Worm (Caenorhabditis elegans) whole organism, midembryonic: ENCODE data around the gene clec-171.

Experiments
- T22C8.4 ChIP-seq: fragments of 200-800 bp; sonication (Bioruptor generic); IDR thresholded peaks from 2 replicates; pipeline ENCODE4 v1.3.6; 2022; ENCODE audit warnings: missing genetic modification characterization, missing compliant biosample characterization
- cog-1 ChIP-seq: sonication (generic microtip); optimal IDR thresholded peaks from 2 replicates; lab custom pipeline; 2016; ENCODE audit warnings: missing genetic modification characterization, missing compliant biosample characterization
- flt-1 ChIP-seq: fragments of 200-800 bp; sonication (Bioruptor generic); IDR thresholded peaks from 2 replicates; pipeline ENCODE4 v1.3.6; 2022; ENCODE audit warnings: missing genetic modification characterization, missing compliant biosample characterization
- klf-2 ChIP-seq: fragments of 200-800 bp; sonication (Bioruptor generic); conservative IDR thresholded peaks from 2 replicates; pipeline ENCODE4 v1.3.6; 2022; ENCODE audit warnings: missing genetic modification reagents, missing genetic modification characterization, missing compliant biosample characterization
- med-1 ChIP-seq: sonication (generic microtip); optimal IDR thresholded peaks from 2 replicates; lab custom pipeline; 2017; ENCODE audit warnings: missing genetic modification characterization, mild to moderate bottlenecking, missing compliant biosample characterization, antibody characterized with exemption, missing genetic modification reagents; ENCODE audit not compliant: insufficient read depth
- ref-1 ChIP-seq: fragments of 200-800 bp; sonication (Bioruptor generic); conservative IDR thresholded peaks from 2 replicates; pipeline ENCODE4 v1.3.6; 2022; ENCODE audit warnings: missing genetic modification reagents, missing genetic modification characterization, missing compliant biosample characterization
- tab-1 ChIP-seq: fragments of 200-800 bp; sonication (Bioruptor generic); IDR thresholded peaks from 2 replicates; pipeline ENCODE4 v1.3.6; 2022; ENCODE audit warnings: missing genetic modification characterization, missing compliant biosample characterization
- ztf-23 ChIP-seq: fragments of 200-800 bp; sonication (Bioruptor generic); IDR thresholded peaks from 2 replicates; pipeline ENCODE4 v1.3.6; 2022; ENCODE audit warnings: missing genetic modification reagents, missing genetic modification characterization, missing compliant biosample characterization
- ztf-29 ChIP-seq: fragments of 200-800 bp; sonication (Bioruptor generic); IDR thresholded peaks from 2 replicates; pipeline ENCODE4 v1.3.6; 2022; ENCODE audit warnings: missing genetic modification reagents, missing genetic modification characterization, missing compliant biosample characterization

DNA sequence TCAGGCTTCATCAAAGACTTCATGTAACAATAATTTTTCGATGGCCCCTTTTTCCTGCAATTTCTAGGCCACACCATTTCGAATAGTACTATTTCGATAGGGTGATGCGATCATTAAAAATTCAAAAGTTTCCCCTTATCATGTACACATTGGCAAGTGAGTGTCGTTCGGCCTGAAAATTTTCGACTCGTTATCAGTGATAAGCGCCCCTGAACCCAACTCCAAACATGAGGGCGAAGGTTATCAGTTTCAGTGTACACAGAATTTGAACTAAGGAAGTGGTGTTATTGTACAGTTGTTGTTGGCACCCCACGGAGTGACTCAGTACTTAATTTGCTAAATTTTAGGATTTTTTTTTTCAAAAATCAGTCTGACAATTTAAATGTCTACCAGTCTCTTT lies 48.2 kb downstream of the clec-171 start:
- TF ChIP-seq ztf-23 (GFP tag; lab: Robert Waterston, UW) (no peak), ref-1 (GFP tag; lab: Robert Waterston, UW) (no peak), flt-1 (GFP tag; lab: Robert Waterston, UW) (no peak), tab-1 (GFP tag; lab: Robert Waterston, UW) (no peak), klf-2 (GFP tag; lab: Robert Waterston, UW) (no peak), cog-1 (tag; lab: Kevin White, UChicago) (no peak), T22C8.4 (GFP tag; lab: Robert Waterston, UW) (no peak), ztf-29 (GFP tag; lab: Robert Waterston, UW) (no peak), med-1 (GFP tag; lab: Kevin White, UChicago) (no peak)
